Worm (Caenorhabditis elegans) whole organism, L1 larva: Measurements from ENCODE around the gene R05D3.8.
A peak's percentile ranks its signal among the peaks of the same experiment; 100 is the strongest.

ENCODE experiments used
- C04F5.9 ChIP-seq: sonication (generic microtip); optimal IDR thresholded peaks from 2 replicates; lab custom pipeline; 2016; ENCODE audit warnings: missing genetic modification characterization, missing compliant biosample characterization
- F16B12.6 ChIP-seq: fragments of 150-350 bp; optimal IDR thresholded peaks from 2 replicates; lab custom pipeline; 2014; ENCODE audit warnings: missing biosample characterization, missing genetic modification characterization
- Y116A8C.19 ChIP-seq: sonication (generic microtip); optimal IDR thresholded peaks from 2 replicates; lab custom pipeline; 2016; ENCODE audit warnings: missing compliant biosample characterization, missing genetic modification characterization, borderline replicate concordance
- aha-1 ChIP-seq: fragments of 150-350 bp; optimal IDR thresholded peaks from 2 replicates; lab custom pipeline; 2014; ENCODE audit warnings: missing biosample characterization, missing genetic modification characterization
- ama-1 ChIP-seq: fragments of 150-350 bp; optimal IDR thresholded peaks from 2 replicates; lab custom pipeline; 2014
- blmp-1 ChIP-seq: fragments of 150-350 bp; optimal IDR thresholded peaks from 2 replicates; lab custom pipeline; 2014; ENCODE audit warnings: missing biosample characterization, missing genetic modification characterization
- ceh-63 ChIP-seq: fragments of 200-800 bp; sonication (Bioruptor generic); optimal IDR thresholded peaks from 2 replicates; lab custom pipeline; 2018; ENCODE audit warnings: mild to moderate bottlenecking, missing genetic modification characterization, missing compliant biosample characterization
- ceh-8 ChIP-seq: fragments of 200-800 bp; sonication (Bioruptor generic); optimal IDR thresholded peaks from 2 replicates; lab custom pipeline; 2018; ENCODE audit warnings: mild to moderate bottlenecking, missing genetic modification characterization, moderate library complexity, missing compliant biosample characterization
- ceh-82 ChIP-seq, 3 experiments: fragments of 150-350 bp in 1 of 3; sonication (generic microtip) in 2 of 3; optimal IDR thresholded peaks; 2 replicates each; lab custom pipeline; 2014 to 2017; ENCODE audit warnings: missing biosample characterization in 3 of 3, missing genetic modification characterization in 3 of 3
- ceh-88 ChIP-seq: fragments of 200-800 bp; sonication (Bioruptor generic); IDR thresholded peaks from 2 replicates; pipeline ENCODE4 v1.3.6; 2022; ENCODE audit warnings: missing genetic modification characterization, missing compliant biosample characterization
- dpl-1 ChIP-seq, 3 experiments: fragments of 150-350 bp in 2 of 3; sonication (generic microtip) in 1 of 3; optimal IDR thresholded peaks; 2 replicates each; lab custom pipeline; 2014 to 2017; ENCODE audit warnings: missing biosample characterization in 3 of 3, missing genetic modification characterization in 3 of 3, missing genetic modification reagents in 3 of 3
- dsc-1 ChIP-seq: sonication (generic microtip); optimal IDR thresholded peaks from 2 replicates; lab custom pipeline; 2016; ENCODE audit warnings: mild to moderate bottlenecking, missing genetic modification characterization, missing compliant biosample characterization
- efl-1 ChIP-seq, 4 experiments: fragments of 150-350 bp; optimal IDR thresholded peaks in 3 of 4; peaks in 1 of 4; 1 replicate in 1 of 4; 2 replicates in 3 of 4; lab custom pipeline; 2014; ENCODE audit warnings: missing biosample characterization in 2 of 4, missing genetic modification characterization in 2 of 4, missing genetic modification reagents in 2 of 4
- egl-13 ChIP-seq: sonication (generic microtip); optimal IDR thresholded peaks from 2 replicates; lab custom pipeline; 2016; ENCODE audit warnings: missing genotype, missing genetic modification reagents, missing genetic modification characterization, missing compliant biosample characterization
- egl-27 ChIP-seq, 2 experiments: fragments of 150-350 bp in 1 of 2; sonication (generic microtip); optimal IDR thresholded peaks; 3 replicates each; lab custom pipeline; 2017 to 2018; ENCODE audit warnings: missing biosample characterization in 2 of 2, missing genetic modification characterization in 2 of 2, missing genetic modification reagents in 2 of 2
- elt-2 ChIP-seq: sonication (generic microtip); optimal IDR thresholded peaks from 2 replicates; lab custom pipeline; 2016; ENCODE audit warnings: missing genetic modification characterization, mild to moderate bottlenecking, inconsistent platforms, missing compliant biosample characterization, missing genetic modification reagents
- fkh-10 ChIP-seq: sonication (generic microtip); optimal IDR thresholded peaks from 2 replicates; lab custom pipeline; 2017; ENCODE audit warnings: missing biosample characterization, missing genetic modification reagents, missing genetic modification characterization
- fkh-4 ChIP-seq: sonication (generic microtip); optimal IDR thresholded peaks from 2 replicates; lab custom pipeline; 2016; ENCODE audit warnings: missing compliant biosample characterization, missing genetic modification characterization, borderline replicate concordance
- fkh-8 ChIP-seq: sonication (generic microtip); optimal IDR thresholded peaks from 2 replicates; lab custom pipeline; 2016; ENCODE audit warnings: mild to moderate bottlenecking, missing genetic modification characterization, missing compliant biosample characterization
- fos-1 ChIP-seq: fragments of 150-350 bp; optimal IDR thresholded peaks from 2 replicates; lab custom pipeline; 2014; ENCODE audit warnings: missing biosample characterization, missing genetic modification characterization
- grh-1 ChIP-seq: fragments of 200-800 bp; sonication (Bioruptor generic); IDR thresholded peaks from 2 replicates; pipeline ENCODE4 v1.3.6; 2022; ENCODE audit warnings: missing genetic modification reagents, missing genetic modification characterization, missing compliant biosample characterization
- hlh-4 ChIP-seq: sonication (generic microtip); optimal IDR thresholded peaks from 2 replicates; lab custom pipeline; 2016; ENCODE audit warnings: mild to moderate bottlenecking, missing genetic modification characterization, missing compliant biosample characterization
- hpl-2 ChIP-seq: fragments of 150-350 bp; optimal IDR thresholded peaks from 2 replicates; lab custom pipeline; 2014; ENCODE audit warnings: missing biosample characterization, missing genetic modification reagents, missing genetic modification characterization
- isw-1 ChIP-seq: fragments of 200-800 bp; sonication (Bioruptor generic); IDR thresholded peaks from 2 replicates; pipeline ENCODE4 v1.3.6; 2022; ENCODE audit warnings: missing genetic modification characterization, missing compliant biosample characterization
- lin-13 ChIP-seq: fragments of 150-350 bp; optimal IDR thresholded peaks from 2 replicates; lab custom pipeline; 2014; ENCODE audit warnings: missing biosample characterization, missing genetic modification reagents, missing genetic modification characterization
- lin-15B ChIP-seq: fragments of 150-350 bp; sonication (generic microtip); optimal IDR thresholded peaks from 3 replicates; lab custom pipeline; 2014; ENCODE audit warnings: missing biosample characterization, missing genetic modification characterization
- lin-35 ChIP-seq, 2 experiments: fragments of 150-350 bp; optimal IDR thresholded peaks; 2 replicates each; lab custom pipeline; 2014; ENCODE audit warnings: missing biosample characterization in 2 of 2, missing genetic modification characterization in 2 of 2, missing genetic modification reagents in 2 of 2
- lin-39 ChIP-seq: fragments of 150-350 bp; optimal IDR thresholded peaks from 2 replicates; lab custom pipeline; 2014; ENCODE audit warnings: missing biosample characterization, missing genetic modification reagents, missing genetic modification characterization
- lir-3 ChIP-seq: sonication (generic microtip); optimal IDR thresholded peaks from 2 replicates; lab custom pipeline; 2016; ENCODE audit warnings: mild to moderate bottlenecking, missing genetic modification characterization, moderate library complexity, missing compliant biosample characterization; ENCODE audit not compliant: poor library complexity
- lsy-2 ChIP-seq, 2 experiments: fragments of 150-350 bp; optimal IDR thresholded peaks; 2 replicates each; lab custom pipeline; 2014; ENCODE audit warnings: missing biosample characterization in 2 of 2, missing genetic modification characterization in 2 of 2
- mef-2 ChIP-seq: fragments of 150-350 bp; optimal IDR thresholded peaks from 2 replicates; lab custom pipeline; 2014; ENCODE audit warnings: missing biosample characterization, missing genetic modification characterization
- nhr-12 ChIP-seq: sonication (generic microtip); optimal IDR thresholded peaks from 2 replicates; lab custom pipeline; 2017; ENCODE audit warnings: missing biosample characterization, missing genetic modification characterization
- nhr-19 ChIP-seq: fragments of 200-800 bp; sonication (Bioruptor generic); conservative IDR thresholded peaks from 2 replicates; pipeline ENCODE4 v1.3.6; 2022; ENCODE audit warnings: missing genetic modification characterization, missing compliant biosample characterization
- nhr-237 ChIP-seq: fragments of 150-350 bp; optimal IDR thresholded peaks from 2 replicates; lab custom pipeline; 2014; ENCODE audit warnings: missing biosample characterization, missing genetic modification characterization
- nhr-47 ChIP-seq: sonication (generic microtip); optimal IDR thresholded peaks from 2 replicates; lab custom pipeline; 2016; ENCODE audit warnings: mild to moderate bottlenecking, missing genetic modification characterization, moderate library complexity, missing compliant biosample characterization
- nhr-71 ChIP-seq: sonication (generic microtip); optimal IDR thresholded peaks from 2 replicates; lab custom pipeline; 2016; ENCODE audit warnings: mild to moderate bottlenecking, missing genetic modification characterization, moderate library complexity, missing compliant biosample characterization
- nhr-76 ChIP-seq: sonication (generic microtip); optimal IDR thresholded peaks from 2 replicates; lab custom pipeline; 2017; ENCODE audit warnings: missing biosample characterization, missing genetic modification characterization
- nhr-77 ChIP-seq: fragments of 150-350 bp; optimal IDR thresholded peaks from 2 replicates; lab custom pipeline; 2014; ENCODE audit warnings: missing biosample characterization, missing genetic modification characterization
- nhr-85 ChIP-seq: sonication (generic microtip); peaks from one replicate; lab custom pipeline; 2016; ENCODE audit warnings: missing genetic modification characterization, inconsistent platforms, missing compliant biosample characterization
- pax-3 ChIP-seq: fragments of 200-800 bp; sonication (Bioruptor generic); optimal IDR thresholded peaks from 2 replicates; lab custom pipeline; 2018; ENCODE audit warnings: mild to moderate bottlenecking, missing genetic modification characterization, moderate library complexity, missing compliant biosample characterization
- rnt-1 ChIP-seq: sonication (generic microtip); optimal IDR thresholded peaks from 2 replicates; lab custom pipeline; 2016; ENCODE audit warnings: mild to moderate bottlenecking, missing genetic modification characterization, moderate library complexity, missing compliant biosample characterization
- skn-1 ChIP-seq: fragments of 150-350 bp; optimal IDR thresholded peaks from 2 replicates; lab custom pipeline; 2014; ENCODE audit warnings: missing biosample characterization, missing genetic modification characterization
- snu-23 ChIP-seq: sonication (generic microtip); optimal IDR thresholded peaks from 2 replicates; lab custom pipeline; 2016; ENCODE audit warnings: missing genetic modification characterization, missing compliant biosample characterization
- sox-4 ChIP-seq: sonication (generic microtip); optimal IDR thresholded peaks from 2 replicates; lab custom pipeline; 2016; ENCODE audit warnings: missing genetic modification characterization, missing compliant biosample characterization
- sptf-1 ChIP-seq: fragments of 150-350 bp; optimal IDR thresholded peaks from 2 replicates; lab custom pipeline; 2014; ENCODE audit warnings: missing biosample characterization, missing genetic modification characterization
- swsn-7 ChIP-seq: sonication (generic microtip); optimal IDR thresholded peaks from 2 replicates; lab custom pipeline; 2016; ENCODE audit warnings: missing genetic modification characterization, missing compliant biosample characterization
- tbx-2 ChIP-seq: sonication (generic microtip); optimal IDR thresholded peaks from 2 replicates; lab custom pipeline; 2016; ENCODE audit warnings: missing genetic modification characterization, missing compliant biosample characterization
- unc-30 ChIP-seq: sonication (generic microtip); optimal IDR thresholded peaks from 2 replicates; lab custom pipeline; 2017; ENCODE audit warnings: missing biosample characterization, missing genetic modification characterization
- unc-86 ChIP-seq: sonication (generic microtip); optimal IDR thresholded peaks from 2 replicates; lab custom pipeline; 2016; ENCODE audit warnings: missing genetic modification characterization, missing compliant biosample characterization
- zag-1 ChIP-seq: fragments of 150-350 bp; optimal IDR thresholded peaks from 2 replicates; lab custom pipeline; 2014; ENCODE audit warnings: missing biosample characterization, missing genetic modification characterization

R05D3.8 gene

ce11 chrIII:8371595-8372305 lies 13.6 kb upstream of the R05D3.8 start, which contains the start of gene lmbr-1:
Gene lmbr-1, plus strand, starts transcription at chrIII:8372255.
- TF ChIP-seq nhr-85 (tag; lab: Kevin White, UChicago) (peak; percentile 13), fkh-4 (tag; lab: Kevin White, UChicago) (peak; percentile 58), dsc-1 (tag; lab: Kevin White, UChicago) (peak; percentile 93), efl-1 (optimal IDR thresholded peaks at IDR 0.05; lab: Kevin White, UChicago) (no peak), efl-1 (GFP tag; optimal IDR thresholded peaks at IDR 0.05 in 1 of 2; lab: Kevin White, UChicago) (peak in 1 of 2 experiments; percentile 46), blmp-1 (tag; lab: Kevin White, UChicago) (peak; percentile 25), fkh-8 (no peak)

ce11 chrIII:8370846-8371257 lies 12.7 kb upstream of the R05D3.8 start:
- TF ChIP-seq nhr-19 (GFP tag; lab: Robert Waterston, UW) (no peak; the same call in 1 of the 2 replicates), unc-30 (tag; lab: Kevin White, UChicago) (no peak), snu-23 (GFP tag; lab: Kevin White, UChicago) (peak; percentile 60), ceh-63 (no peak), lin-15B (tag; lab: Kevin White, UChicago) (no peak), nhr-85 (tag; lab: Kevin White, UChicago) (peak; percentile 91), mef-2 (no peak), egl-27 (tag; optimal IDR thresholded peaks at IDR 0.05; lab: Kevin White, UChicago) (no peak), grh-1 (GFP tag; lab: Robert Waterston, UW) (peak; percentile 72), F16B12.6 (tag; lab: Kevin White, UChicago) (no peak), elt-2 (tag; lab: Kevin White, UChicago) (peak; percentile 46), sptf-1 (tag; lab: Kevin White, UChicago) (no peak), lsy-2 (tag; optimal IDR thresholded peaks at IDR 0.05; lab: Kevin White, UChicago) (peak; percentile 7 to 27), nhr-47 (tag; lab: Kevin White, UChicago) (no peak), ama-1 (lab: Kevin White, UChicago) (no peak), ceh-82 (tag; optimal IDR thresholded peaks at IDR 0.05; lab: Kevin White, UChicago) (peak in 1 of 3 experiments; percentile 8), lin-39 (tag; lab: Kevin White, UChicago) (no peak), dpl-1 (GFP tag; optimal IDR thresholded peaks at IDR 0.05; lab: Kevin White, UChicago) (peak in 1 of 3 experiments; percentile 17), ceh-8 (GFP tag; lab: Kevin White, UChicago) (no peak), swsn-7 (no peak), nhr-76 (tag; lab: Kevin White, UChicago) (no peak), fos-1 (no peak), aha-1 (tag; lab: Kevin White, UChicago) (no peak), lin-13 (GFP tag; lab: Kevin White, UChicago) (no peak), lir-3 (tag; lab: Kevin White, UChicago) (no peak), zag-1 (tag; lab: Kevin White, UChicago) (no peak), C04F5.9 (tag; lab: Kevin White, UChicago) (no peak), Y116A8C.19 (no peak), isw-1 (GFP tag; lab: Robert Waterston, UW) (no peak), nhr-12 (no peak), egl-13 (tag; lab: Kevin White, UChicago) (no peak), nhr-71 (tag; lab: Kevin White, UChicago) (peak; percentile 56), ceh-88 (GFP tag; lab: Robert Waterston, UW) (no peak), unc-86 (tag; lab: Kevin White, UChicago) (no peak), pax-3 (tag; lab: Kevin White, UChicago) (no peak), fkh-10 (GFP tag; lab: Kevin White, UChicago) (no peak), hlh-4 (tag; lab: Kevin White, UChicago) (no peak), sox-4 (tag; lab: Kevin White, UChicago) (no peak), hpl-2 (GFP tag; lab: Kevin White, UChicago) (no peak), rnt-1 (tag; lab: Kevin White, UChicago) (peak; percentile 4), skn-1 (tag; lab: Kevin White, UChicago) (no peak), nhr-77 (no peak), lin-35 (GFP tag; optimal IDR thresholded peaks at IDR 0.05; lab: Kevin White, UChicago) (peak; percentile 19 to 35), tbx-2 (tag; lab: Kevin White, UChicago) (peak; percentile 13), nhr-237 (tag; lab: Kevin White, UChicago) (no peak)
